Worm (Caenorhabditis elegans) whole organism, midembryonic: Measurements from ENCODE around the gene H43I07.4.

Experiments used
- T22C8.4 ChIP-seq: fragments of 200-800 bp; sonication (Bioruptor generic); IDR thresholded peaks from 2 replicates; pipeline ENCODE4 v1.3.6; 2022; ENCODE audit warnings: missing genetic modification characterization, missing compliant biosample characterization
- cog-1 ChIP-seq: sonication (generic microtip); optimal IDR thresholded peaks from 2 replicates; lab custom pipeline; 2016; ENCODE audit warnings: missing genetic modification characterization, missing compliant biosample characterization
- flt-1 ChIP-seq: fragments of 200-800 bp; sonication (Bioruptor generic); IDR thresholded peaks from 2 replicates; pipeline ENCODE4 v1.3.6; 2022; ENCODE audit warnings: missing genetic modification characterization, missing compliant biosample characterization
- klf-2 ChIP-seq: fragments of 200-800 bp; sonication (Bioruptor generic); conservative IDR thresholded peaks from 2 replicates; pipeline ENCODE4 v1.3.6; 2022; ENCODE audit warnings: missing genetic modification reagents, missing genetic modification characterization, missing compliant biosample characterization
- med-1 ChIP-seq: sonication (generic microtip); optimal IDR thresholded peaks from 2 replicates; lab custom pipeline; 2017; ENCODE audit warnings: missing genetic modification characterization, mild to moderate bottlenecking, missing compliant biosample characterization, antibody characterized with exemption, missing genetic modification reagents; ENCODE audit not compliant: insufficient read depth
- ref-1 ChIP-seq: fragments of 200-800 bp; sonication (Bioruptor generic); conservative IDR thresholded peaks from 2 replicates; pipeline ENCODE4 v1.3.6; 2022; ENCODE audit warnings: missing genetic modification reagents, missing genetic modification characterization, missing compliant biosample characterization
- tab-1 ChIP-seq: fragments of 200-800 bp; sonication (Bioruptor generic); IDR thresholded peaks from 2 replicates; pipeline ENCODE4 v1.3.6; 2022; ENCODE audit warnings: missing genetic modification characterization, missing compliant biosample characterization
- ztf-23 ChIP-seq: fragments of 200-800 bp; sonication (Bioruptor generic); IDR thresholded peaks from 2 replicates; pipeline ENCODE4 v1.3.6; 2022; ENCODE audit warnings: missing genetic modification reagents, missing genetic modification characterization, missing compliant biosample characterization
- ztf-29 ChIP-seq: fragments of 200-800 bp; sonication (Bioruptor generic); IDR thresholded peaks from 2 replicates; pipeline ENCODE4 v1.3.6; 2022; ENCODE audit warnings: missing genetic modification reagents, missing genetic modification characterization, missing compliant biosample characterization

DNA sequence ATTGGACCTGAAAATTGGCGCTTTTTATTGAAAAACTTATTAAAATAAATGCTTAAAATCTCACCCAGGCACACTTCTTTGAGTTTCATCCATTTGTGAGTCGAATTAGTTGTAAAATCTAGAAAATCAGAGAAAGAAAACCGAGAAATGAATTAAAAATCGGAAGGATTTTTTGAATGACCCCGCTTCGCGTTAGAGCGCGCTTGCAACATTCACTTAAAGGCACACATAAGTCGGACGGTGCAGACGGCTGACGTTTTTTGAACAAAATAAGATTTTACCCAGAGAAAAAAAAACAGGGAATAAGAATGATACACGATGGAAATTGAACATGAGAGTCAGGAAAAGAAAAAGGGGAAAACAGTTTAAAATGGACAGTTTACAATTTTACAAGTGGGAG, 46.3 kb upstream of the H43I07.4 start:
- no peak for TF ChIP-seq flt-1 (GFP tag; lab: Robert Waterston, UW)
- no peak for TF ChIP-seq tab-1
- TF ChIP-seq ztf-23 (GFP tag; lab: Robert Waterston, UW): no peak
- no peak for TF ChIP-seq klf-2 (GFP tag; lab: Robert Waterston, UW)
- no peak for TF ChIP-seq ref-1 (GFP tag; lab: Robert Waterston, UW)
- no peak for TF ChIP-seq T22C8.4 (GFP tag; lab: Robert Waterston, UW)
- no peak for TF ChIP-seq cog-1 (tag; lab: Kevin White, UChicago)
- TF ChIP-seq med-1 (GFP tag; lab: Kevin White, UChicago): no peak
- no peak for TF ChIP-seq ztf-29 (GFP tag; lab: Robert Waterston, UW)
